Fruit fly (Drosophila melanogaster) whole organism, embryonic: ENCODE data around the gene ND-39.

ENCODE experiments used
- Ada2b ChIP-seq: fragments of 200-800 bp; sonication (Bioruptor generic); IDR thresholded peaks from 2 replicates; pipeline ENCODE4 v1.3.6; 2022; ENCODE audit warnings: missing biosample characterization, missing genetic modification characterization
- Asciz ChIP-seq: fragments of 200-800 bp; sonication (Bioruptor generic); optimal IDR thresholded peaks from 2 replicates; lab custom pipeline; 2017; ENCODE audit warnings: missing biosample characterization, mild to moderate bottlenecking, missing genetic modification characterization, missing genetic modification reagents
- Atf-2 ChIP-seq: fragments of 200-800 bp; sonication (Bioruptor generic); optimal IDR thresholded peaks from 2 replicates; lab custom pipeline; 2016; ENCODE audit warnings: missing biosample characterization, missing genetic modification characterization
- BtbVII ChIP-seq: fragments of 200-800 bp; sonication (Bioruptor generic); optimal IDR thresholded peaks from 3 replicates; lab custom pipeline; 2017; ENCODE audit warnings: missing biosample characterization, mild to moderate bottlenecking, missing genetic modification characterization
- CG10431 ChIP-seq: fragments of 200-800 bp; sonication (Bioruptor generic); optimal IDR thresholded peaks from 3 replicates; lab custom pipeline; 2018; ENCODE audit warnings: missing biosample characterization, mild to moderate bottlenecking, missing genetic modification characterization
- CG10565 ChIP-seq: fragments of 200-800 bp; sonication (Bioruptor generic); optimal IDR thresholded peaks from 3 replicates; lab custom pipeline; 2016; ENCODE audit warnings: missing biosample characterization, mild to moderate bottlenecking, missing genetic modification characterization
- CG11398 ChIP-seq: fragments of 200-800 bp; sonication (Bioruptor generic); optimal IDR thresholded peaks from 2 replicates; lab custom pipeline; 2016; ENCODE audit warnings: missing biosample characterization, missing genetic modification characterization
- CG11504 ChIP-seq: fragments of 200-800 bp; sonication (Bioruptor generic); optimal IDR thresholded peaks from 3 replicates; lab custom pipeline; 2019; ENCODE audit warnings: missing biosample characterization, mild to moderate bottlenecking, missing genetic modification characterization, moderate library complexity
- CG1602 ChIP-seq: fragments of 200-800 bp; sonication (Bioruptor generic); optimal IDR thresholded peaks from 3 replicates; lab custom pipeline; 2016; ENCODE audit warnings: missing biosample characterization, missing genetic modification characterization
- CG17186 ChIP-seq: fragments of 200-800 bp; sonication (Bioruptor generic); optimal IDR thresholded peaks from 3 replicates; lab custom pipeline; 2017; ENCODE audit warnings: missing biosample characterization, missing genetic modification reagents, missing genetic modification characterization
- CG2678 ChIP-seq: fragments of 200-800 bp; sonication (Bioruptor generic); optimal IDR thresholded peaks from 3 replicates; lab custom pipeline; 2019; ENCODE audit warnings: missing biosample characterization, mild to moderate bottlenecking, missing genetic modification characterization, moderate library complexity
- CG43689 ChIP-seq: fragments of 200-800 bp; sonication (Bioruptor generic); IDR thresholded peaks from 2 replicates; pipeline ENCODE4 v1.3.6; 2022; ENCODE audit warnings: missing biosample characterization, missing genetic modification characterization
- CG4424 ChIP-seq: fragments of 200-800 bp; sonication (Bioruptor generic); optimal IDR thresholded peaks from 3 replicates; lab custom pipeline; 2016; ENCODE audit warnings: missing biosample characterization, missing genetic modification characterization
- CG4617 ChIP-seq: fragments of 200-800 bp; sonication (Bioruptor generic); optimal IDR thresholded peaks from 3 replicates; lab custom pipeline; 2016; ENCODE audit warnings: missing biosample characterization, missing genetic modification characterization, borderline replicate concordance
- CG5245 ChIP-seq: fragments of 200-800 bp; sonication (Bioruptor generic); optimal IDR thresholded peaks from 3 replicates; lab custom pipeline; 2016; ENCODE audit warnings: missing biosample characterization, missing genetic modification characterization
- CG6791 ChIP-seq: fragments of 200-800 bp; sonication (Bioruptor generic); IDR thresholded peaks from 3 replicates; pipeline ENCODE4 v1.3.6; 2022; ENCODE audit warnings: missing biosample characterization, missing genetic modification characterization; ENCODE audit not compliant: partially characterized antibody
- D19B ChIP-seq: fragments of 200-800 bp; sonication (Bioruptor generic); optimal IDR thresholded peaks from 2 replicates; lab custom pipeline; 2017; ENCODE audit warnings: missing biosample characterization, mild to moderate bottlenecking, missing genetic modification characterization
- Dll ChIP-seq: fragments of 200-800 bp; sonication (Bioruptor generic); IDR thresholded peaks from 4 replicates; pipeline ENCODE4 v1.3.6; 2022; ENCODE audit warnings: missing biosample characterization, missing genetic modification characterization; ENCODE audit not compliant: partially characterized antibody
- Doc2 ChIP-seq: fragments of 200-800 bp; sonication (Bioruptor generic); IDR thresholded peaks from 2 replicates; pipeline ENCODE4 v1.3.6; 2022; ENCODE audit warnings: missing biosample characterization, missing genetic modification characterization
- Dp ChIP-seq: fragments of 200-800 bp; sonication (Bioruptor generic); optimal IDR thresholded peaks from 2 replicates; lab custom pipeline; 2018; ENCODE audit warnings: missing biosample characterization, mild to moderate bottlenecking, missing genetic modification characterization, moderate library complexity
- H2.0 ChIP-seq: fragments of 200-800 bp; sonication (Bioruptor generic); IDR thresholded peaks from 2 replicates; pipeline ENCODE4 v1.3.6; 2022; ENCODE audit warnings: missing biosample characterization, missing genetic modification characterization
- HLH3B ChIP-seq: fragments of 200-800 bp; sonication (Bioruptor generic); IDR thresholded peaks from 2 replicates; pipeline ENCODE4 v1.3.6; 2022; ENCODE audit warnings: missing biosample characterization, missing genetic modification characterization
- Hmr ChIP-seq: fragments of 200-800 bp; sonication (Bioruptor generic); optimal IDR thresholded peaks from 3 replicates; lab custom pipeline; 2017; ENCODE audit warnings: mild to moderate bottlenecking, missing biosample characterization, missing genetic modification reagents, missing genetic modification characterization
- Hmx ChIP-seq: fragments of 200-800 bp; sonication (Bioruptor generic); optimal IDR thresholded peaks from 2 replicates; lab custom pipeline; 2016; ENCODE audit warnings: missing biosample characterization, missing genetic modification characterization
- Hsf ChIP-seq: fragments of 200-800 bp; sonication (Bioruptor generic); optimal IDR thresholded peaks from 3 replicates; lab custom pipeline; 2016; ENCODE audit warnings: missing biosample characterization, missing genetic modification characterization
- MESR4 ChIP-seq: fragments of 200-800 bp; sonication (Bioruptor generic); optimal IDR thresholded peaks from 2 replicates; lab custom pipeline; 2018; ENCODE audit warnings: missing biosample characterization, mild to moderate bottlenecking, missing genetic modification characterization, moderate library complexity
- MTF-1 ChIP-seq: fragments of 200-800 bp; sonication (Bioruptor generic); optimal IDR thresholded peaks from 2 replicates; lab custom pipeline; 2018; ENCODE audit warnings: missing biosample characterization, mild to moderate bottlenecking, missing genetic modification characterization, borderline replicate concordance
- Meics ChIP-seq: fragments of 200-800 bp; sonication (Bioruptor generic); optimal IDR thresholded peaks from 2 replicates; lab custom pipeline; 2017; ENCODE audit warnings: missing biosample characterization, mild to moderate bottlenecking, missing genetic modification characterization
- NC2β ChIP-seq: fragments of 200-800 bp; sonication (Bioruptor generic); optimal IDR thresholded peaks from 2 replicates; lab custom pipeline; 2016; ENCODE audit warnings: missing biosample characterization, missing genetic modification characterization
- NK7.1 ChIP-seq: fragments of 200-800 bp; sonication (Bioruptor generic); optimal IDR thresholded peaks from 3 replicates; lab custom pipeline; 2016; ENCODE audit warnings: missing biosample characterization, missing genetic modification characterization
- NfI ChIP-seq: fragments of 200-800 bp; sonication (Bioruptor generic); optimal IDR thresholded peaks from 3 replicates; lab custom pipeline; 2018; ENCODE audit warnings: missing biosample characterization, mild to moderate bottlenecking, missing genetic modification characterization, moderate library complexity
- Six4 ChIP-seq: fragments of 200-800 bp; sonication (Bioruptor generic); optimal IDR thresholded peaks from 2 replicates; lab custom pipeline; 2016; ENCODE audit warnings: missing biosample characterization, missing genetic modification characterization
- Sry-β ChIP-seq: fragments of 200-800 bp; sonication (Bioruptor generic); optimal IDR thresholded peaks from 2 replicates; lab custom pipeline; 2018; ENCODE audit warnings: missing biosample characterization, mild to moderate bottlenecking, missing genetic modification characterization, moderate library complexity
- ara ChIP-seq: fragments of 200-800 bp; sonication (Bioruptor generic); IDR thresholded peaks from 2 replicates; pipeline ENCODE4 v1.3.6; 2022; ENCODE audit warnings: missing biosample characterization, missing genetic modification characterization
- br ChIP-seq: fragments of >200 bp; optimal IDR thresholded peaks from 2 replicates; lab custom pipeline; 2017
- caup ChIP-seq: fragments of 200-800 bp; sonication (Bioruptor generic); optimal IDR thresholded peaks from 3 replicates; lab custom pipeline; 2017; ENCODE audit warnings: missing biosample characterization, mild to moderate bottlenecking, missing genetic modification characterization, moderate library complexity; ENCODE audit not compliant: severe bottlenecking
- dpn ChIP-seq, 2 experiments: fragments of 200-800 bp; sonication (Bioruptor generic); optimal IDR thresholded peaks; 3 replicates each; lab custom pipeline; 2016; ENCODE audit warnings: missing biosample characterization in 2 of 2, missing genetic modification characterization in 2 of 2
- ems ChIP-seq: fragments of 200-800 bp; sonication (Bioruptor generic); optimal IDR thresholded peaks from 3 replicates; lab custom pipeline; 2016; ENCODE audit warnings: missing biosample characterization, missing genetic modification characterization
- esg ChIP-seq: fragments of 200-800 bp; sonication (Bioruptor generic); conservative IDR thresholded peaks from 2 replicates; pipeline ENCODE4 v1.3.6; 2022; ENCODE audit warnings: missing biosample characterization, missing genetic modification characterization
- fd3F ChIP-seq: fragments of 200-800 bp; sonication (Bioruptor generic); optimal IDR thresholded peaks from 2 replicates; lab custom pipeline; 2018; ENCODE audit warnings: missing biosample characterization, mild to moderate bottlenecking, missing genetic modification characterization, moderate library complexity
- gfzf ChIP-seq: fragments of 200-800 bp; sonication (Bioruptor generic); optimal IDR thresholded peaks from 2 replicates; lab custom pipeline; 2016; ENCODE audit warnings: missing biosample characterization, mild to moderate bottlenecking, missing genetic modification characterization, moderate library complexity
- ham ChIP-seq: fragments of 200-800 bp; sonication (Bioruptor generic); IDR thresholded peaks from 2 replicates; pipeline ENCODE4 v1.3.6; 2022; ENCODE audit warnings: missing biosample characterization, missing genetic modification characterization
- pum ChIP-seq: fragments of 200-800 bp; sonication (Bioruptor generic); optimal IDR thresholded peaks from 2 replicates; lab custom pipeline; 2016; ENCODE audit warnings: missing biosample characterization, missing genetic modification characterization
- seq ChIP-seq: fragments of 200-800 bp; sonication (Bioruptor generic); IDR thresholded peaks from 2 replicates; pipeline ENCODE4 v1.3.6; 2022; ENCODE audit warnings: missing biosample characterization, missing genetic modification characterization
- slbo ChIP-seq: fragments of 200-800 bp; sonication (Bioruptor generic); IDR thresholded peaks from 2 replicates; pipeline ENCODE4 v1.3.6; 2022; ENCODE audit warnings: missing biosample characterization, missing genetic modification characterization
- sob ChIP-seq: fragments of 200-800 bp; sonication (Bioruptor generic); IDR thresholded peaks from 2 replicates; pipeline ENCODE4 v1.3.6; 2022; ENCODE audit warnings: missing biosample characterization, missing genetic modification characterization
- sr ChIP-seq: fragments of 200-800 bp; sonication (Bioruptor generic); IDR thresholded peaks from 3 replicates; pipeline ENCODE4 v1.3.6; 2022; ENCODE audit warnings: missing biosample characterization, missing genetic modification characterization
- yki ChIP-seq: fragments of >200 bp; optimal IDR thresholded peaks from 3 replicates; lab custom pipeline; 2018
- z ChIP-seq: fragments of 200-800 bp; sonication (Bioruptor generic); IDR thresholded peaks from 3 replicates; pipeline ENCODE4 v1.3.6; 2022; ENCODE audit warnings: missing biosample characterization, missing genetic modification characterization
- zfh2 ChIP-seq: fragments of 200-800 bp; sonication (Bioruptor generic); optimal IDR thresholded peaks from 2 replicates; lab custom pipeline; 2016; ENCODE audit warnings: missing biosample characterization, missing genetic modification characterization

ND-39 gene

dm6 chr3L:20452813-20453682 is 38.8 kb upstream of the ND-39 start, which contains the start of gene CG5199 (continued):
- TF ChIP-seq NC2β (GFP tag; lab: Kevin White, UChicago) (no peak), MESR4 (GFP tag; lab: Kevin White, UChicago) (peak; percentile 90), Dp (peak; percentile 62), Six4 (GFP tag; lab: Kevin White, UChicago) (peak; percentile 43), Doc2 (no peak), Asciz (GFP tag; lab: Kevin White, UChicago) (no peak), NfI (GFP tag; lab: Kevin White, UChicago) (peak; percentile 54), fd3F (GFP tag; lab: Kevin White, UChicago) (peak; percentile 55), Atf-2 (GFP tag; lab: Kevin White, UChicago) (no peak), Ada2b (GFP tag; lab: Robert Waterston, UW) (peak; percentile 62), H2.0 (GFP tag; lab: Robert Waterston, UW) (peak; percentile 46; the same call in 1 of the 2 replicates), Hmx (no peak), CG2678 (tag; lab: Kevin White, UChicago) (peak; percentile 75), CG11398 (GFP tag; lab: Kevin White, UChicago) (no peak), sob (GFP tag; lab: Robert Waterston, UW) (no peak), Dll (GFP tag; lab: Robert Waterston, UW) (peak; percentile 83), CG11504 (tag; lab: Kevin White, UChicago) (peak; percentile 83), z (GFP tag; lab: Robert Waterston, UW) (no peak), CG4617 (GFP tag; lab: Kevin White, UChicago) (peak; percentile 48), Meics (GFP tag; lab: Kevin White, UChicago) (peak; percentile 67), Sry-β (GFP tag; lab: Kevin White, UChicago) (peak; percentile 37), NK7.1 (no peak), CG4424 (GFP tag; lab: Kevin White, UChicago) (peak; percentile 78), br (lab: Kevin White, UChicago) (no peak), ems (GFP tag; lab: Kevin White, UChicago) (no peak), BtbVII (GFP tag; lab: Kevin White, UChicago) (peak; percentile 46), caup (GFP tag; lab: Kevin White, UChicago) (peak; percentile 63), HLH3B (GFP tag; lab: Robert Waterston, UW) (peak; percentile 42; the same call in 1 of the 2 replicates), CG1602 (GFP tag; lab: Kevin White, UChicago) (peak; percentile 56), dpn (GFP tag; optimal IDR thresholded peaks at IDR 0.05; lab: Kevin White, UChicago) (peak; percentile 12 to 53), D19B (GFP tag; lab: Kevin White, UChicago) (peak; percentile 89), esg (GFP tag; lab: Robert Waterston, UW) (peak; percentile 33; the same call in 1 of the 2 replicates), seq (no peak; the same call in 1 of the 2 replicates), sr (GFP tag; lab: Robert Waterston, UW) (no peak), Hmr (GFP tag; lab: Kevin White, UChicago) (peak; percentile 75), CG43689 (GFP tag; lab: Robert Waterston, UW) (no peak), Hsf (GFP tag; lab: Kevin White, UChicago) (peak; percentile 13), zfh2 (peak; percentile 53), CG5245 (GFP tag; lab: Kevin White, UChicago) (no peak), slbo (GFP tag; lab: Robert Waterston, UW) (peak; percentile 63), pum (GFP tag; lab: Kevin White, UChicago) (peak; percentile 49), CG6791 (GFP tag; lab: Robert Waterston, UW) (peak; percentile 75), yki (lab: Kevin White, UChicago) (no peak), ara (GFP tag; lab: Robert Waterston, UW) (no peak), MTF-1 (no peak), CG10565 (GFP tag; lab: Kevin White, UChicago) (no peak), CG10431 (no peak), ham (GFP tag; lab: Robert Waterston, UW) (no peak), gfzf (GFP tag; lab: Kevin White, UChicago) (peak; percentile 33), CG17186 (peak; percentile 41)
